Fruit fly (Drosophila melanogaster) whole organism, prepupa: ENCODE measurements around the gene CG43389.

Source experiments
- Blimp-1 ChIP-seq: fragments of 200-800 bp; sonication (Bioruptor generic); optimal IDR thresholded peaks from 3 replicates; lab custom pipeline; 2017; ENCODE audit warnings: missing biosample characterization, missing genetic modification characterization, mild to moderate bottlenecking, moderate library complexity, missing genetic modification reagents
- CG11902 ChIP-seq: fragments of 200-800 bp; sonication (Bioruptor generic); optimal IDR thresholded peaks from 3 replicates; lab custom pipeline; 2016; ENCODE audit warnings: missing biosample characterization, missing genetic modification characterization
- CG16779 ChIP-seq: fragments of 200-800 bp; sonication (Bioruptor generic); optimal IDR thresholded peaks from 3 replicates; lab custom pipeline; 2017; ENCODE audit warnings: missing biosample characterization, mild to moderate bottlenecking, missing genetic modification characterization
- CG6276 ChIP-seq: fragments of 200-800 bp; sonication (Bioruptor generic); optimal IDR thresholded peaks from 2 replicates; lab custom pipeline; 2017; ENCODE audit warnings: missing biosample characterization, mild to moderate bottlenecking, missing genetic modification characterization
- acj6 ChIP-seq: fragments of 200-800 bp; sonication (Bioruptor generic); optimal IDR thresholded peaks from 3 replicates; lab custom pipeline; 2016; ENCODE audit warnings: missing biosample characterization, missing genetic modification characterization
- esn ChIP-seq: fragments of 200-800 bp; sonication (Bioruptor generic); optimal IDR thresholded peaks from 2 replicates; lab custom pipeline; 2016; ENCODE audit warnings: missing biosample characterization, mild to moderate bottlenecking, missing genetic modification characterization, moderate library complexity

dm6 chr3L:3250922-3251658, 3.3 kb downstream of the CG43389 start:
- no peak for TF ChIP-seq CG11902 (GFP tag; lab: Kevin White, UChicago)
- TF ChIP-seq esn (GFP tag; lab: Kevin White, UChicago) = peak; percentile 30
- TF ChIP-seq CG16779 (tag; lab: Kevin White, UChicago) = no peak
- no peak for TF ChIP-seq Blimp-1 (GFP tag; lab: Kevin White, UChicago)
- TF ChIP-seq CG6276 (GFP tag; lab: Kevin White, UChicago) = no peak
- no peak for TF ChIP-seq acj6 (GFP tag; lab: Kevin White, UChicago)
